Worm (Caenorhabditis elegans) whole organism, late embryonic: ENCODE results near the gene C10G8.2.
A peak's percentile ranks its signal among the peaks of the same experiment; 100 is the strongest.

Source experiments
- C08G9.2 ChIP-seq: sonication (generic microtip); optimal IDR thresholded peaks from 2 replicates; lab custom pipeline; 2016; ENCODE audit warnings: mild to moderate bottlenecking, missing genetic modification characterization, moderate library complexity, missing compliant biosample characterization
- C38D4.7 ChIP-seq: fragments of 200-800 bp; sonication (Bioruptor generic); optimal IDR thresholded peaks from 2 replicates; lab custom pipeline; 2018; ENCODE audit warnings: mild to moderate bottlenecking, missing genetic modification characterization, moderate library complexity, missing compliant biosample characterization
- F13H6.1 ChIP-seq: sonication (generic microtip); optimal IDR thresholded peaks from 2 replicates; lab custom pipeline; 2016; ENCODE audit warnings: missing genetic modification characterization, missing compliant biosample characterization
- K02D7.2 ChIP-seq: sonication (generic microtip); optimal IDR thresholded peaks from 2 replicates; lab custom pipeline; 2017; ENCODE audit warnings: mild to moderate bottlenecking, missing genetic modification characterization, missing compliant biosample characterization
- K09A11.1 ChIP-seq: sonication (generic microtip); optimal IDR thresholded peaks from 2 replicates; lab custom pipeline; 2017; ENCODE audit warnings: antibody characterized with exemption, mild to moderate bottlenecking, missing genetic modification characterization, missing compliant biosample characterization; ENCODE audit not compliant: insufficient read depth
- Y22D7AL.16 ChIP-seq: sonication (generic microtip); optimal IDR thresholded peaks from 2 replicates; lab custom pipeline; 2016; ENCODE audit warnings: missing genetic modification characterization, missing compliant biosample characterization
- ama-1 ChIP-seq: fragments of 150-350 bp; optimal IDR thresholded peaks from 2 replicates; lab custom pipeline; 2014
- ceh-22 ChIP-seq: sonication (generic microtip); optimal IDR thresholded peaks from 2 replicates; lab custom pipeline; 2017; ENCODE audit warnings: missing biosample characterization, missing genetic modification characterization
- ceh-24 ChIP-seq: sonication (generic microtip); optimal IDR thresholded peaks from 2 replicates; lab custom pipeline; 2016; ENCODE audit warnings: mild to moderate bottlenecking, missing genetic modification characterization, missing compliant biosample characterization
- ceh-30 ChIP-seq: fragments of 150-350 bp; optimal IDR thresholded peaks from 2 replicates; lab custom pipeline; 2014; ENCODE audit warnings: missing biosample characterization, missing genetic modification characterization
- ceh-34 ChIP-seq: sonication (generic microtip); optimal IDR thresholded peaks from 2 replicates; lab custom pipeline; 2016; ENCODE audit warnings: mild to moderate bottlenecking, missing genetic modification characterization, missing compliant biosample characterization
- ceh-45 ChIP-seq: fragments of 200-800 bp; sonication (Bioruptor generic); IDR thresholded peaks from 2 replicates; pipeline ENCODE4 v1.3.6; 2022; ENCODE audit warnings: missing genetic modification reagents, missing genetic modification characterization, missing compliant biosample characterization
- ceh-6 ChIP-seq: fragments of 200-800 bp; sonication (Bioruptor generic); optimal IDR thresholded peaks from 2 replicates; lab custom pipeline; 2018; ENCODE audit warnings: mild to moderate bottlenecking, missing genetic modification characterization, missing compliant biosample characterization
- ceh-9 ChIP-seq: sonication (generic microtip); optimal IDR thresholded peaks from 2 replicates; lab custom pipeline; 2016; ENCODE audit warnings: mild to moderate bottlenecking, missing genetic modification characterization, inconsistent platforms, missing compliant biosample characterization
- dmd-4 ChIP-seq: sonication (generic microtip); optimal IDR thresholded peaks from 2 replicates; lab custom pipeline; 2016; ENCODE audit warnings: borderline replicate concordance, missing genetic modification characterization, missing compliant biosample characterization
- elt-2 ChIP-seq: sonication (generic microtip); optimal IDR thresholded peaks from 2 replicates; lab custom pipeline; 2016; ENCODE audit warnings: missing genetic modification reagents, missing genetic modification characterization, missing compliant biosample characterization
- eyg-1 ChIP-seq: sonication (generic microtip); optimal IDR thresholded peaks from 2 replicates; lab custom pipeline; 2016; ENCODE audit warnings: missing genotype, missing genetic modification characterization, missing compliant biosample characterization
- fkh-6 ChIP-seq: sonication (generic microtip); optimal IDR thresholded peaks from 2 replicates; lab custom pipeline; 2016; ENCODE audit warnings: missing genetic modification characterization, missing compliant biosample characterization
- hlh-15 ChIP-seq: sonication (generic microtip); optimal IDR thresholded peaks from 2 replicates; lab custom pipeline; 2016; ENCODE audit warnings: missing genetic modification characterization, missing compliant biosample characterization
- hlh-30 ChIP-seq: sonication (generic microtip); optimal IDR thresholded peaks from 2 replicates; lab custom pipeline; 2017; ENCODE audit warnings: antibody characterized with exemption, missing genetic modification characterization, missing compliant biosample characterization; ENCODE audit not compliant: insufficient read depth
- lim-6 ChIP-seq: sonication (generic microtip); optimal IDR thresholded peaks from 2 replicates; lab custom pipeline; 2016; ENCODE audit warnings: missing genetic modification characterization, missing compliant biosample characterization
- lin-11 ChIP-seq: fragments of 200-800 bp; sonication (Bioruptor generic); optimal IDR thresholded peaks from 2 replicates; lab custom pipeline; 2018; ENCODE audit warnings: mild to moderate bottlenecking, missing genetic modification characterization, missing compliant biosample characterization
- nfya-1 ChIP-seq: sonication (generic microtip); optimal IDR thresholded peaks from 2 replicates; lab custom pipeline; 2017; ENCODE audit warnings: missing genetic modification characterization, mild to moderate bottlenecking, missing compliant biosample characterization, antibody characterized with exemption, moderate library complexity
- nhr-11 ChIP-seq: fragments of 150-350 bp; optimal IDR thresholded peaks from 2 replicates; lab custom pipeline; 2014; ENCODE audit warnings: missing biosample characterization, missing genetic modification characterization
- nhr-232 ChIP-seq: sonication (generic microtip); optimal IDR thresholded peaks from 2 replicates; lab custom pipeline; 2016; ENCODE audit warnings: missing genetic modification characterization, missing compliant biosample characterization
- odd-2 ChIP-seq: sonication (generic microtip); optimal IDR thresholded peaks from 2 replicates; lab custom pipeline; 2017; ENCODE audit warnings: antibody characterized with exemption, mild to moderate bottlenecking, missing genetic modification characterization, missing compliant biosample characterization
- pat-9 ChIP-seq: fragments of 200-800 bp; sonication (Bioruptor generic); optimal IDR thresholded peaks from 2 replicates; lab custom pipeline; 2018; ENCODE audit warnings: mild to moderate bottlenecking, missing genetic modification characterization, moderate library complexity, missing compliant biosample characterization
- pax-1 ChIP-seq: fragments of 150-350 bp; optimal IDR thresholded peaks from 2 replicates; lab custom pipeline; 2014; ENCODE audit warnings: missing biosample characterization, missing genetic modification characterization
- pha-2 ChIP-seq: sonication (generic microtip); optimal IDR thresholded peaks from 2 replicates; lab custom pipeline; 2017; ENCODE audit warnings: mild to moderate bottlenecking, missing genetic modification characterization, missing compliant biosample characterization
- pha-4 ChIP-seq: fragments of 150-350 bp; optimal IDR thresholded peaks from 2 replicates; lab custom pipeline; 2018; ENCODE audit warnings: missing biosample characterization, missing genetic modification reagents, missing genetic modification characterization
- pqm-1 ChIP-seq: sonication (generic microtip); optimal IDR thresholded peaks from 2 replicates; lab custom pipeline; 2016; ENCODE audit warnings: missing genetic modification characterization, missing compliant biosample characterization
- pros-1 ChIP-seq: fragments of 150-350 bp; optimal IDR thresholded peaks from 2 replicates; lab custom pipeline; 2014; ENCODE audit warnings: missing biosample characterization, missing genetic modification reagents, missing genetic modification characterization
- ref-2 ChIP-seq: sonication (generic microtip); optimal IDR thresholded peaks from 2 replicates; lab custom pipeline; 2016; ENCODE audit warnings: missing genetic modification characterization, missing compliant biosample characterization
- sox-2 ChIP-seq: fragments of 200-800 bp; sonication (Bioruptor generic); IDR thresholded peaks from 2 replicates; pipeline ENCODE4 v1.3.6; 2022; ENCODE audit warnings: missing genetic modification reagents, missing genetic modification characterization, missing compliant biosample characterization
- sox-4 ChIP-seq: sonication (generic microtip); optimal IDR thresholded peaks from 2 replicates; lab custom pipeline; 2017; ENCODE audit warnings: mild to moderate bottlenecking, missing genetic modification characterization, inconsistent platforms, missing compliant biosample characterization
- unc-42 ChIP-seq: sonication (generic microtip); optimal IDR thresholded peaks from 2 replicates; lab custom pipeline; 2016; ENCODE audit warnings: missing genotype, missing genetic modification characterization, missing compliant biosample characterization
- unc-55 ChIP-seq: sonication (generic microtip); optimal IDR thresholded peaks from 2 replicates; lab custom pipeline; 2017; ENCODE audit warnings: missing biosample characterization, missing genetic modification reagents, missing genetic modification characterization
- unc-86 ChIP-seq: sonication (generic microtip); optimal IDR thresholded peaks from 2 replicates; lab custom pipeline; 2016; ENCODE audit warnings: missing genetic modification characterization, missing compliant biosample characterization
- ztf-16 ChIP-seq: sonication (generic microtip); optimal IDR thresholded peaks from 2 replicates; lab custom pipeline; 2017; ENCODE audit warnings: missing genetic modification characterization, missing compliant biosample characterization

Gene C10G8.2

ce11 chrV:5271487-5271886 lies 42.7 kb upstream of the C10G8.2 start (continued):
- TF ChIP-seq ref-2 (tag; lab: Kevin White, UChicago) (no peak), pat-9 (tag; lab: Kevin White, UChicago) (peak; percentile 4), dmd-4 (tag; lab: Kevin White, UChicago) (no peak)

- TF ChIP-seq hlh-30 (no peak), hlh-15 (no peak), sox-4 (tag; lab: Kevin White, UChicago) (no peak), pha-2 (tag; lab: Kevin White, UChicago) (no peak), unc-55 (GFP tag; lab: Kevin White, UChicago) (no peak), C08G9.2 (tag; lab: Kevin White, UChicago) (no peak), nhr-11 (tag; lab: Kevin White, UChicago) (no peak), ceh-6 (GFP tag; lab: Kevin White, UChicago) (no peak), F13H6.1 (no peak), ceh-45 (GFP tag; lab: Robert Waterston, UW) (no peak), unc-86 (no peak), ztf-16 (tag; lab: Kevin White, UChicago) (no peak), lin-11 (tag; lab: Kevin White, UChicago) (no peak), pax-1 (tag; lab: Kevin White, UChicago) (no peak), ceh-34 (no peak), K02D7.2 (tag; lab: Kevin White, UChicago) (no peak), lim-6 (tag; lab: Kevin White, UChicago) (no peak)
These were observed 42.2 kb upstream of the C10G8.2 start for ce11 chrV:5272034-5272433.

ce11 chrV:5272619-5273074 lies 41.6 kb upstream of the C10G8.2 start:
- TF ChIP-seq unc-55 (GFP tag; lab: Kevin White, UChicago), result peak; percentile 54
- TF ChIP-seq unc-42 (tag; lab: Kevin White, UChicago), result no peak

- TF ChIP-seq ceh-22, result no peak
- TF ChIP-seq pha-2 (tag; lab: Kevin White, UChicago), result no peak
- TF ChIP-seq ceh-24 (tag; lab: Kevin White, UChicago), result no peak
- no peak for TF ChIP-seq pha-4 (tag; lab: Kevin White, UChicago)
- TF ChIP-seq pros-1, result no peak
- TF ChIP-seq ref-2 (tag; lab: Kevin White, UChicago), result no peak
- no peak for TF ChIP-seq nfya-1 (tag; lab: Kevin White, UChicago)
- TF ChIP-seq eyg-1 (tag; lab: Kevin White, UChicago), result no peak
- no peak for TF ChIP-seq odd-2 (tag; lab: Kevin White, UChicago)
These were observed 41.0 kb upstream of the C10G8.2 start for ce11 chrV:5273241-5273640.

- TF ChIP-seq sox-2 (no peak), pqm-1 (no peak), unc-86 (no peak), pha-4 (tag; lab: Kevin White, UChicago) (no peak), unc-42 (tag; lab: Kevin White, UChicago) (no peak), C08G9.2 (tag; lab: Kevin White, UChicago) (no peak), ceh-30 (tag; lab: Kevin White, UChicago) (no peak), K02D7.2 (tag; lab: Kevin White, UChicago) (no peak), nhr-232 (tag; lab: Kevin White, UChicago) (no peak), Y22D7AL.16 (no peak), fkh-6 (tag; lab: Kevin White, UChicago) (no peak), C38D4.7 (GFP tag; lab: Kevin White, UChicago) (no peak), K09A11.1 (tag; lab: Kevin White, UChicago) (no peak), ceh-9 (tag; lab: Kevin White, UChicago) (no peak), elt-2 (tag; lab: Kevin White, UChicago) (no peak), ama-1 (lab: Kevin White, UChicago) (no peak), ref-2 (tag; lab: Kevin White, UChicago) (no peak)
These were observed 40.4 kb upstream of the C10G8.2 start, which contains the start of gene natc-2 for ce11 chrV:5273770-5274169. TSS of gene natc-2 (plus strand) at chrV:5274070.
